Fruit fly (Drosophila melanogaster) whole organism: ENCODE data around the gene mei-218.

ENCODE experiments used
- EcR ChIP-seq, 2 experiments: fragments of >200 bp; optimal IDR thresholded peaks; 2 replicates each; lab custom pipeline; 2017; ENCODE audit warnings: missing biosample characterization in 2 of 2, missing genetic modification characterization in 2 of 2, missing genetic modification reagents in 2 of 2
- pan ChIP-seq: fragments of >200 bp; optimal IDR thresholded peaks from 2 replicates; lab custom pipeline; 2017
- usp ChIP-seq: fragments of >200 bp; optimal IDR thresholded peaks from 2 replicates; lab custom pipeline; 2017; ENCODE audit warnings: missing biosample characterization, missing genetic modification characterization, mixed read lengths

DNA sequence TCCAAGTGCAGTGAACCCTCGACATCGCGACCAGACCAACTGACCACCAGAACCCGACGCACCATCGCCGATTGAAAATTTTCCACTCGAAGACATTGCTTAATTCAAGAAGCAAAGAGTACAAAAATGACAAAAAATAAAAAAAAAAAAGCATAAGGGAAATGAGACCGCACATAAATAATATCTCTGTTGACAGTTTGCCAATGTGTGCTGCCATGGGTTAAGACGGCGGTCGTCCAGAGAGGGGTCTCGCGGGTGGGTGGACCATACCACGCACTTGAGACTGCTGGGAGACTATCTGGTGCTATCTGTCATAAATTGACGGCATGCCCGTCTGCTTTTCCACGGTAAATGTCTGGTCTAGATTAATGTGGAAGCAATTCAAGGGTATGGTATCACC lies 49.4 kb downstream of the mei-218 start:
- TF ChIP-seq usp (GFP tag; lab: Kevin White, UChicago) (no peak), EcR (GFP tag; optimal IDR thresholded peaks at IDR 0.05; lab: Kevin White, UChicago) (no peak), pan (no peak)
